Fruit fly (Drosophila melanogaster) whole organism, embryonic: ENCODE measurements around the gene stnB.
A peak's percentile ranks its signal among the peaks of the same experiment; 100 is the strongest.

Source experiments
- Blimp-1 ChIP-seq: fragments of 200-800 bp; sonication (Bioruptor generic); optimal IDR thresholded peaks from 3 replicates; lab custom pipeline; 2018; ENCODE audit warnings: missing biosample characterization, missing genetic modification characterization, mild to moderate bottlenecking, moderate library complexity, missing genetic modification reagents
- CG10979 ChIP-seq: fragments of 200-800 bp; sonication (Bioruptor generic); optimal IDR thresholded peaks from 2 replicates; lab custom pipeline; 2018; ENCODE audit warnings: missing biosample characterization, mild to moderate bottlenecking, missing genetic modification characterization, moderate library complexity
- CG11695 ChIP-seq: fragments of 200-800 bp; sonication (Bioruptor generic); IDR thresholded peaks from 3 replicates; pipeline ENCODE4 v1.3.6; 2022; ENCODE audit warnings: missing biosample characterization, missing genetic modification characterization
- CG11723 ChIP-seq: fragments of 200-800 bp; sonication (Bioruptor generic); optimal IDR thresholded peaks from 2 replicates; lab custom pipeline; 2017; ENCODE audit warnings: missing biosample characterization, mild to moderate bottlenecking, missing genetic modification characterization
- CG12391 ChIP-seq: fragments of 200-800 bp; sonication (Bioruptor generic); optimal IDR thresholded peaks from 3 replicates; lab custom pipeline; 2018; ENCODE audit warnings: missing biosample characterization, mild to moderate bottlenecking, missing genetic modification characterization, moderate library complexity
- CG16813 ChIP-seq: fragments of 200-800 bp; sonication (Bioruptor generic); IDR thresholded peaks from 3 replicates; pipeline ENCODE4 v1.3.6; 2022; ENCODE audit warnings: missing biosample characterization, missing genetic modification characterization; ENCODE audit not compliant: partially characterized antibody
- CG17361 ChIP-seq: fragments of 200-800 bp; sonication (Bioruptor generic); IDR thresholded peaks from 3 replicates; pipeline ENCODE4 v1.3.6; 2022; ENCODE audit warnings: missing biosample characterization, missing genetic modification characterization
- CG17829 ChIP-seq: fragments of 200-800 bp; optimal IDR thresholded peaks from 2 replicates; lab custom pipeline; 2019; ENCODE audit warnings: missing biosample characterization, mild to moderate bottlenecking, missing genetic modification characterization, moderate library complexity
- CG18262 ChIP-seq: fragments of 200-800 bp; optimal IDR thresholded peaks from 3 replicates; lab custom pipeline; 2019; ENCODE audit warnings: missing biosample characterization, mild to moderate bottlenecking, missing genetic modification characterization, moderate library complexity
- CG2199 ChIP-seq: fragments of 200-800 bp; sonication (Bioruptor generic); IDR thresholded peaks from 3 replicates; pipeline ENCODE4 v1.3.6; 2022; ENCODE audit warnings: missing biosample characterization, missing genetic modification characterization
- CG2678 ChIP-seq: fragments of 200-800 bp; sonication (Bioruptor generic); optimal IDR thresholded peaks from 3 replicates; lab custom pipeline; 2019; ENCODE audit warnings: missing biosample characterization, mild to moderate bottlenecking, missing genetic modification characterization, moderate library complexity
- CG2712 ChIP-seq: fragments of 200-800 bp; optimal IDR thresholded peaks from 3 replicates; lab custom pipeline; 2019; ENCODE audit warnings: missing biosample characterization, mild to moderate bottlenecking, missing genetic modification characterization, moderate library complexity
- CG42726 ChIP-seq: fragments of 200-800 bp; sonication (Bioruptor generic); IDR thresholded peaks from 2 replicates; pipeline ENCODE4 v1.3.6; 2022; ENCODE audit warnings: missing biosample characterization, missing genetic modification characterization; ENCODE audit not compliant: partially characterized antibody
- CG4328 ChIP-seq: fragments of 200-800 bp; sonication (Bioruptor generic); optimal IDR thresholded peaks from 3 replicates; lab custom pipeline; 2017; ENCODE audit warnings: missing biosample characterization, missing genetic modification reagents, missing genetic modification characterization
- CG4424 ChIP-seq: fragments of 200-800 bp; sonication (Bioruptor generic); optimal IDR thresholded peaks from 3 replicates; lab custom pipeline; 2016; ENCODE audit warnings: missing biosample characterization, missing genetic modification characterization
- CG6272 ChIP-seq: fragments of 200-800 bp; sonication (Bioruptor generic); IDR thresholded peaks from 2 replicates; pipeline ENCODE4 v1.3.6; 2022; ENCODE audit warnings: missing biosample characterization, missing genetic modification characterization
- CG7372 ChIP-seq: fragments of 200-800 bp; sonication (Bioruptor generic); IDR thresholded peaks from 2 replicates; pipeline ENCODE4 v1.3.6; 2022; ENCODE audit warnings: missing biosample characterization, missing genetic modification characterization
- CG7745 ChIP-seq: fragments of 200-800 bp; sonication (Bioruptor generic); optimal IDR thresholded peaks from 2 replicates; lab custom pipeline; 2018; ENCODE audit warnings: missing biosample characterization, mild to moderate bottlenecking, missing genetic modification characterization, moderate library complexity
- CG7963 ChIP-seq: fragments of 200-800 bp; sonication (Bioruptor generic); IDR thresholded peaks from 3 replicates; pipeline ENCODE4 v1.3.6; 2022; ENCODE audit warnings: missing biosample characterization, missing genetic modification characterization; ENCODE audit not compliant: partially characterized antibody
- CG8290 ChIP-seq, 3 experiments: fragments of 200-800 bp; sonication (Bioruptor generic); optimal IDR thresholded peaks; 2 replicates each; lab custom pipeline; 2016 to 2019; ENCODE audit warnings: missing biosample characterization in 3 of 3, missing genetic modification characterization in 3 of 3, mild to moderate bottlenecking in 2 of 3, moderate library complexity in 1 of 3
- CG9727 ChIP-seq: fragments of 200-800 bp; sonication (Bioruptor generic); optimal IDR thresholded peaks from 3 replicates; lab custom pipeline; 2017; ENCODE audit warnings: missing biosample characterization, mild to moderate bottlenecking, missing genetic modification characterization
- Dad ChIP-seq: fragments of 200-800 bp; sonication (Bioruptor generic); optimal IDR thresholded peaks from 3 replicates; lab custom pipeline; 2016; ENCODE audit warnings: missing biosample characterization, missing genetic modification characterization
- Dll ChIP-seq: fragments of 200-800 bp; sonication (Bioruptor generic); IDR thresholded peaks from 4 replicates; pipeline ENCODE4 v1.3.6; 2022; ENCODE audit warnings: missing biosample characterization, missing genetic modification characterization; ENCODE audit not compliant: partially characterized antibody
- Doc3 ChIP-seq: fragments of 200-800 bp; sonication (Bioruptor generic); IDR thresholded peaks from 3 replicates; pipeline ENCODE4 v1.3.6; 2022; ENCODE audit warnings: missing biosample characterization, missing genetic modification characterization; ENCODE audit not compliant: partially characterized antibody
- H2.0 ChIP-seq: fragments of 200-800 bp; sonication (Bioruptor generic); IDR thresholded peaks from 2 replicates; pipeline ENCODE4 v1.3.6; 2022; ENCODE audit warnings: missing biosample characterization, missing genetic modification characterization
- Hr51 ChIP-seq, 2 experiments: fragments of 200-800 bp; sonication (Bioruptor generic); optimal IDR thresholded peaks; 2 replicates in 1 of 2; 3 replicates in 1 of 2; lab custom pipeline; 2016 to 2018; ENCODE audit warnings: missing biosample characterization in 2 of 2, missing genetic modification characterization in 2 of 2, mild to moderate bottlenecking in 1 of 2, moderate library complexity in 1 of 2
- Mad ChIP-seq: fragments of 200-800 bp; sonication (Bioruptor generic); optimal IDR thresholded peaks from 2 replicates; lab custom pipeline; 2016; ENCODE audit warnings: missing biosample characterization, missing genetic modification characterization
- Myb ChIP-seq: fragments of 200-800 bp; sonication (Bioruptor generic); optimal IDR thresholded peaks from 2 replicates; lab custom pipeline; 2016; ENCODE audit warnings: missing biosample characterization, missing genetic modification characterization
- Taf1 ChIP-seq: fragments of 200-800 bp; sonication (Bioruptor generic); IDR thresholded peaks from 2 replicates; pipeline ENCODE4 v1.3.6; 2022; ENCODE audit warnings: missing biosample characterization, missing genetic modification characterization
- Usf ChIP-seq: fragments of 200-800 bp; sonication (Bioruptor generic); optimal IDR thresholded peaks from 2 replicates; lab custom pipeline; 2017; ENCODE audit warnings: missing genotype, missing biosample characterization, missing genetic modification characterization
- bsh ChIP-seq, 2 experiments: fragments of 200-800 bp; sonication (Bioruptor generic); optimal IDR thresholded peaks; 2 replicates each; lab custom pipeline; 2017 to 2018; ENCODE audit warnings: mild to moderate bottlenecking in 2 of 2, missing biosample characterization in 2 of 2, missing genetic modification characterization in 2 of 2, moderate library complexity in 1 of 2
- cas ChIP-seq: fragments of 200-800 bp; sonication (Bioruptor generic); IDR thresholded peaks from 2 replicates; pipeline ENCODE4 v1.3.6; 2022; ENCODE audit warnings: missing biosample characterization, missing genetic modification characterization
- ftz-f1 ChIP-seq: fragments of 200-800 bp; sonication (Bioruptor generic); optimal IDR thresholded peaks from 2 replicates; lab custom pipeline; 2016; ENCODE audit warnings: missing biosample characterization, missing genetic modification characterization
- gcm2 ChIP-seq: fragments of 200-800 bp; sonication (Bioruptor generic); optimal IDR thresholded peaks from 2 replicates; lab custom pipeline; 2016; ENCODE audit warnings: missing biosample characterization, missing genetic modification characterization
- gem ChIP-seq: fragments of 200-800 bp; sonication (Bioruptor generic); optimal IDR thresholded peaks from 2 replicates; lab custom pipeline; 2019; ENCODE audit warnings: missing biosample characterization, mild to moderate bottlenecking, missing genetic modification characterization, moderate library complexity
- grn ChIP-seq: fragments of 200-800 bp; sonication (Bioruptor generic); optimal IDR thresholded peaks from 3 replicates; lab custom pipeline; 2017; ENCODE audit warnings: missing biosample characterization, missing genetic modification characterization
- hb ChIP-seq: fragments of 200-800 bp; sonication (Bioruptor generic); IDR thresholded peaks from 3 replicates; pipeline ENCODE4 v1.3.6; 2022; ENCODE audit warnings: missing biosample characterization, missing genetic modification characterization; ENCODE audit not compliant: partially characterized antibody
- her ChIP-seq: fragments of 200-800 bp; sonication (Bioruptor generic); optimal IDR thresholded peaks from 2 replicates; lab custom pipeline; 2016; ENCODE audit warnings: missing biosample characterization, missing genetic modification characterization
- inv ChIP-seq: fragments of 200-800 bp; sonication (Bioruptor generic); IDR thresholded peaks from 2 replicates; pipeline ENCODE4 v1.3.6; 2022; ENCODE audit warnings: missing biosample characterization, missing genetic modification characterization; ENCODE audit not compliant: partially characterized antibody
- org-1 ChIP-seq: fragments of 200-800 bp; sonication (Bioruptor generic); optimal IDR thresholded peaks from 2 replicates; lab custom pipeline; 2017; ENCODE audit warnings: missing biosample characterization, missing genetic modification characterization
- pzg ChIP-seq: fragments of 200-800 bp; sonication (Bioruptor generic); optimal IDR thresholded peaks from 3 replicates; lab custom pipeline; 2018; ENCODE audit warnings: missing biosample characterization, mild to moderate bottlenecking, missing genetic modification characterization, moderate library complexity
- salm ChIP-seq: fragments of 200-800 bp; sonication (Bioruptor generic); optimal IDR thresholded peaks from 2 replicates; lab custom pipeline; 2018; ENCODE audit warnings: missing biosample characterization, mild to moderate bottlenecking, missing genetic modification characterization
- sob ChIP-seq: fragments of 200-800 bp; sonication (Bioruptor generic); IDR thresholded peaks from 2 replicates; pipeline ENCODE4 v1.3.6; 2022; ENCODE audit warnings: missing biosample characterization, missing genetic modification characterization
- stwl ChIP-seq: fragments of 200-800 bp; sonication (Bioruptor generic); optimal IDR thresholded peaks from 3 replicates; lab custom pipeline; 2018; ENCODE audit warnings: missing biosample characterization, mild to moderate bottlenecking, missing genetic modification characterization, moderate library complexity
- sug ChIP-seq: fragments of 200-800 bp; optimal IDR thresholded peaks from 2 replicates; lab custom pipeline; 2019; ENCODE audit warnings: missing biosample characterization, mild to moderate bottlenecking, missing genetic modification characterization, moderate library complexity
- unpg ChIP-seq: fragments of 200-800 bp; sonication (Bioruptor generic); optimal IDR thresholded peaks from 3 replicates; lab custom pipeline; 2018; ENCODE audit warnings: missing biosample characterization, mild to moderate bottlenecking, missing genetic modification characterization, moderate library complexity
- vnd ChIP-seq: fragments of 200-800 bp; sonication (Bioruptor generic); IDR thresholded peaks from 3 replicates; pipeline ENCODE4 v1.3.6; 2022; ENCODE audit warnings: missing biosample characterization, missing genetic modification characterization; ENCODE audit not compliant: partially characterized antibody
- zfh1 ChIP-seq: fragments of 200-800 bp; sonication (Bioruptor generic); IDR thresholded peaks from 3 replicates; pipeline ENCODE4 v1.3.6; 2022; ENCODE audit warnings: missing biosample characterization, missing genetic modification characterization

The stnB gene

DNA sequence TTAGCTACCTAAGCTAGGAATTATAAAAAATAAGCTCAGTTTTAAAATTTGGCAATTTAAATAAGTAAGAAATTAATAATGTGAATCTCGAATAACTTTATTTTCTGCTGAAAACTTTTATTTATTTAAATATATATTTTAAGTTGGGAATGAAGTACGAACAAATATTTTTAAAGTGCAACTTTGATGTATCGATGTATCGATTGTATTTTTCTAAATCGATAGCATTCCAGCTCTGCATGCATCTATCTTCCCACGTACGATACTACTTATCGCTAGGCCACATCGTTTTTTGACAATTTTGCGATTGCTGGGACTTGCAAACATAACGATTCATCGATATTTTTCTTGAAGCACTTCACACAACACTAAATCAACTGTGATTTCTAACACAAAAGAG lies 3.0 kb upstream of the stnB start (continued):
- no peak for TF ChIP-seq CG7745 (tag; lab: Kevin White, UChicago)
- peak; percentile 94 for TF ChIP-seq Doc3
- no peak for TF ChIP-seq ftz-f1 (GFP tag; lab: Kevin White, UChicago)
- peak; percentile 97 for TF ChIP-seq stwl
- no peak for TF ChIP-seq CG11723 (GFP tag; lab: Kevin White, UChicago)
- peak in 1 of 2 experiments; percentile 25 for TF ChIP-seq bsh (GFP tag; optimal IDR thresholded peaks at IDR 0.05; lab: Kevin White, UChicago)
- TF ChIP-seq pzg (GFP tag; lab: Kevin White, UChicago): peak; percentile 74
- peak; percentile 55 for TF ChIP-seq gem
- peak; percentile 36 for TF ChIP-seq CG9727 (GFP tag; lab: Kevin White, UChicago)
- peak; percentile 38 for TF ChIP-seq CG2712 (tag; lab: Kevin White, UChicago)
- peak; percentile 31 for TF ChIP-seq Myb (GFP tag; lab: Kevin White, UChicago)
- TF ChIP-seq CG11695 (GFP tag; lab: Robert Waterston, UW): 0 out of 3 replicates have a peak, but pooled peaks have one; percentile 32
- no peak for TF ChIP-seq salm (tag; lab: Kevin White, UChicago)
- no peak for TF ChIP-seq CG7372 (GFP tag; lab: Robert Waterston, UW)
- TF ChIP-seq CG6272: peak; percentile 54; the same call in 1 of the 2 replicates
- peak; percentile 12 for TF ChIP-seq grn (GFP tag; lab: Kevin White, UChicago)
- peak; percentile 93 for TF ChIP-seq Dll (GFP tag; lab: Robert Waterston, UW)
- no peak for TF ChIP-seq Mad (GFP tag; lab: Kevin White, UChicago)
- TF ChIP-seq CG10979: peak; percentile 7
- peak; percentile 52 for TF ChIP-seq CG12391
- peak; percentile 1 for TF ChIP-seq CG4424 (GFP tag; lab: Kevin White, UChicago)
- no peak for TF ChIP-seq CG4328 (GFP tag; lab: Kevin White, UChicago)
- no peak for TF ChIP-seq Dad (GFP tag; lab: Kevin White, UChicago)
- TF ChIP-seq CG17829: peak; percentile 27
- TF ChIP-seq cas (GFP tag; lab: Robert Waterston, UW): no peak
- peak; percentile 98 for TF ChIP-seq inv (GFP tag; lab: Robert Waterston, UW)
- TF ChIP-seq CG42726 (GFP tag; lab: Robert Waterston, UW): peak; percentile 98
- no peak for TF ChIP-seq her
- TF ChIP-seq Hr51 (GFP tag; optimal IDR thresholded peaks at IDR 0.05; lab: Kevin White, UChicago): peak in 1 of 2 experiments; percentile 32
- peak; percentile 99 for TF ChIP-seq CG16813
- TF ChIP-seq Taf1 (GFP tag; lab: Robert Waterston, UW): no peak
- no peak for TF ChIP-seq zfh1
- no peak for TF ChIP-seq gcm2 (GFP tag; lab: Kevin White, UChicago)
- TF ChIP-seq H2.0 (GFP tag; lab: Robert Waterston, UW): 0 out of 2 replicates have a peak, but pooled peaks have one; percentile 33
- peak; percentile 7 for TF ChIP-seq sug (tag; lab: Kevin White, UChicago)
- peak; percentile 99 for TF ChIP-seq hb (GFP tag; lab: Robert Waterston, UW)
- TF ChIP-seq CG8290 (GFP tag; optimal IDR thresholded peaks at IDR 0.05; lab: Kevin White, UChicago): peak; percentile 30
- peak in 1 of 2 experiments; percentile 60 for TF ChIP-seq CG8290 (tag; optimal IDR thresholded peaks at IDR 0.05; lab: Kevin White, UChicago)
- peak; percentile 70; the same call in 1 of the 3 replicates for TF ChIP-seq CG2199 (GFP tag; lab: Robert Waterston, UW)
- peak; percentile 97 for TF ChIP-seq CG7963 (GFP tag; lab: Robert Waterston, UW)
- TF ChIP-seq Blimp-1 (GFP tag; lab: Kevin White, UChicago): peak; percentile 20
- peak; percentile 98 for TF ChIP-seq vnd (GFP tag; lab: Robert Waterston, UW)
- TF ChIP-seq Usf: no peak
- peak; percentile 51; the same call in 2 of the 3 replicates for TF ChIP-seq CG17361 (GFP tag; lab: Robert Waterston, UW)
- TF ChIP-seq sob (GFP tag; lab: Robert Waterston, UW): peak; percentile 46; the same call in 1 of the 2 replicates
- TF ChIP-seq unpg (GFP tag; lab: Kevin White, UChicago): peak; percentile 43
- no peak for TF ChIP-seq org-1 (GFP tag; lab: Kevin White, UChicago)
- TF ChIP-seq CG18262: peak; percentile 49
- TF ChIP-seq CG2678: peak; percentile 42
